Worm (Caenorhabditis elegans): ENCODE measurements around the gene nhr-93.
A peak's percentile ranks its signal among the peaks of the same experiment; 100 is the strongest.

Gene nhr-93

ce11 chrV:3579795-3580194 is 41.6 kb upstream of the nhr-93 start (continued):
- TF ChIP-seq unc-130 (tag; optimal IDR thresholded peaks at IDR 0.05) (peak; percentile 16), pax-3 (tag; optimal IDR thresholded peaks at IDR 0.05) (no peak), alr-1 (tag; optimal IDR thresholded peaks at IDR 0.05; ENCODE audit: borderline replicate concordance) (no peak), hpl-2 (GFP tag; optimal IDR thresholded peaks at IDR 0.05) (no peak), nhr-28 (tag; optimal IDR thresholded peaks at IDR 0.05) (no peak), mef-2 (tag; optimal IDR thresholded peaks at IDR 0.05) (no peak), blmp-1 (tag; optimal IDR thresholded peaks at IDR 0.05) (no peak), aly-2 (tag; optimal IDR thresholded peaks at IDR 0.05) (no peak), C04F5.9 (tag; optimal IDR thresholded peaks at IDR 0.05) (no peak), hlh-17 (GFP tag; optimal IDR thresholded peaks at IDR 0.05; ENCODE audit: borderline replicate concordance) (no peak), ceh-82 (tag; optimal IDR thresholded peaks at IDR 0.05) (peak in 2 of 3 experiments; percentile 29 to 76), nhr-20 (tag; optimal IDR thresholded peaks at IDR 0.05) (peak; percentile 67), nhr-90 (tag; optimal IDR thresholded peaks at IDR 0.05; ENCODE audit: poor library complexity) (no peak), mab-9 (GFP tag; IDR thresholded peaks at IDR 0.05) (no peak), nhr-76 (tag; optimal IDR thresholded peaks at IDR 0.05) (no peak), dpl-1 (GFP tag; optimal IDR thresholded peaks at IDR 0.05) (peak; percentile 62 to 81 (median 65)), nhr-47 (tag; optimal IDR thresholded peaks at IDR 0.05) (peak; percentile 35), zag-1 (tag; optimal IDR thresholded peaks at IDR 0.05) (no peak), tlp-1 (tag; optimal IDR thresholded peaks at IDR 0.05) (no peak), rnt-1 (tag; optimal IDR thresholded peaks at IDR 0.05) (peak; percentile 55), ceh-88 (GFP tag; IDR thresholded peaks at IDR 0.05) (no peak), nhr-12 (tag; optimal IDR thresholded peaks at IDR 0.05) (no peak), snu-23 (GFP tag; optimal IDR thresholded peaks at IDR 0.05) (peak; percentile 68), F16B12.6 (tag; optimal IDR thresholded peaks at IDR 0.05) (no peak), fkh-4 (tag; optimal IDR thresholded peaks at IDR 0.05; ENCODE audit: borderline replicate concordance) (no peak), jun-1 (tag; optimal IDR thresholded peaks at IDR 0.05) (no peak), irx-1 (tag; optimal IDR thresholded peaks at IDR 0.05) (no peak), unc-62 (GFP tag; optimal IDR thresholded peaks at IDR 0.05) (no peak), nhr-19 (GFP tag; conservative IDR thresholded peaks at IDR 0.05) (peak; percentile 29; the same call in 1 of the 2 replicates), pqm-1 (tag; optimal IDR thresholded peaks at IDR 0.05) (no peak), C16A3.4 (tag; optimal IDR thresholded peaks at IDR 0.05) (peak; percentile 15), fos-1 (tag; optimal IDR thresholded peaks at IDR 0.05) (peak; percentile 42), lin-13 (GFP tag; optimal IDR thresholded peaks at IDR 0.05) (no peak), nhr-77 (tag; optimal IDR thresholded peaks at IDR 0.05) (peak; percentile 25), mdl-1 (tag; optimal IDR thresholded peaks at IDR 0.05) (no peak), ets-5 (GFP tag; IDR thresholded peaks at IDR 0.05) (no peak), nhr-71 (tag; optimal IDR thresholded peaks at IDR 0.05) (peak; percentile 73), efl-1 (optimal IDR thresholded peaks at IDR 0.05) (peak; percentile 46 to 68), efl-1 (GFP tag; optimal IDR thresholded peaks at IDR 0.05 in 1 of 2) (peak; percentile 82 to 96), swsn-7 (tag; optimal IDR thresholded peaks at IDR 0.05) (peak; percentile 32), lin-15B (tag; optimal IDR thresholded peaks at IDR 0.05) (peak; percentile 86), zip-4 (GFP tag; optimal IDR thresholded peaks at IDR 0.05) (no peak), lir-3 (tag; optimal IDR thresholded peaks at IDR 0.05; ENCODE audit: poor library complexity) (no peak), ama-1 (optimal IDR thresholded peaks at IDR 0.05) (no peak), unc-98 (GFP tag; IDR thresholded peaks at IDR 0.05) (no peak), ztf-4 (tag; optimal IDR thresholded peaks at IDR 0.05) (no peak), isw-1 (GFP tag; IDR thresholded peaks at IDR 0.05) (no peak), elt-3 (tag; optimal IDR thresholded peaks at IDR 0.05) (peak in 2 of 6 experiments; percentile 1 to 14), sox-4 (tag; optimal IDR thresholded peaks at IDR 0.05) (no peak), aha-1 (tag; optimal IDR thresholded peaks at IDR 0.05) (no peak), lin-14 (GFP tag; optimal IDR thresholded peaks at IDR 0.05) (peak; percentile 85), skn-1 (tag; optimal IDR thresholded peaks at IDR 0.05) (peak; percentile 27), hlh-4 (tag; optimal IDR thresholded peaks at IDR 0.05) (no peak), vab-15 (tag; optimal IDR thresholded peaks at IDR 0.05) (no peak), ceh-90 (tag; optimal IDR thresholded peaks at IDR 0.05) (no peak)

Data from whole organism, L1 larva.